Fruit fly (Drosophila melanogaster) whole organism, embryonic: Measurements from ENCODE around the gene CG7806.

ENCODE experiments used
- Atf6 ChIP-seq: fragments of 200-800 bp; sonication (Bioruptor generic); IDR thresholded peaks from 2 replicates; pipeline ENCODE4 v1.3.6; 2022; ENCODE audit warnings: missing biosample characterization, missing genetic modification characterization
- Awh ChIP-seq: fragments of 200-800 bp; sonication (Bioruptor generic); IDR thresholded peaks from 2 replicates; pipeline ENCODE4, ENCODE4 v1.3.6; 2022; ENCODE audit warnings: missing biosample characterization, missing genetic modification characterization
- Blimp-1 ChIP-seq: fragments of 200-800 bp; sonication (Bioruptor generic); optimal IDR thresholded peaks from 3 replicates; lab custom pipeline; 2018; ENCODE audit warnings: missing biosample characterization, missing genetic modification characterization, mild to moderate bottlenecking, moderate library complexity, missing genetic modification reagents
- CG10462 ChIP-seq: fragments of 200-800 bp; sonication (Bioruptor generic); optimal IDR thresholded peaks from 2 replicates; lab custom pipeline; 2016; ENCODE audit warnings: missing biosample characterization, missing genetic modification characterization
- CG10654 ChIP-seq: fragments of 200-800 bp; sonication (Bioruptor generic); optimal IDR thresholded peaks from 2 replicates; lab custom pipeline; 2016; ENCODE audit warnings: missing biosample characterization, missing genetic modification characterization
- CG10959 ChIP-seq: fragments of 200-800 bp; sonication (Bioruptor generic); IDR thresholded peaks from 2 replicates; pipeline ENCODE4 v1.3.6; 2022; ENCODE audit warnings: missing biosample characterization, missing genetic modification characterization
- CG14710 ChIP-seq: fragments of 200-800 bp; sonication (Bioruptor generic); optimal IDR thresholded peaks from 3 replicates; lab custom pipeline; 2019; ENCODE audit warnings: missing biosample characterization, mild to moderate bottlenecking, missing genetic modification characterization, moderate library complexity
- CG17568 ChIP-seq: fragments of 200-800 bp; sonication (Bioruptor generic); optimal IDR thresholded peaks from 2 replicates; lab custom pipeline; 2018; ENCODE audit warnings: missing biosample characterization, mild to moderate bottlenecking, missing genetic modification characterization, moderate library complexity
- CG17802 ChIP-seq: fragments of 200-800 bp; sonication (Bioruptor generic); optimal IDR thresholded peaks from 2 replicates; lab custom pipeline; 2018; ENCODE audit warnings: missing biosample characterization, mild to moderate bottlenecking, missing genetic modification characterization, moderate library complexity
- CG2116 ChIP-seq: fragments of 200-800 bp; sonication (Bioruptor generic); optimal IDR thresholded peaks from 3 replicates; lab custom pipeline; 2018; ENCODE audit warnings: missing biosample characterization, mild to moderate bottlenecking, missing genetic modification characterization
- CG33213 ChIP-seq: fragments of 200-800 bp; sonication (Bioruptor generic); optimal IDR thresholded peaks from 3 replicates; lab custom pipeline; 2016; ENCODE audit warnings: missing biosample characterization, missing genetic modification characterization
- CG34422 ChIP-seq: fragments of 200-800 bp; sonication (Bioruptor generic); IDR thresholded peaks from 3 replicates; pipeline ENCODE4 v1.3.6; 2022; ENCODE audit warnings: missing biosample characterization, missing genetic modification characterization
- CG4360 ChIP-seq: fragments of 200-800 bp; sonication (Bioruptor generic); IDR thresholded peaks from 2 replicates; pipeline ENCODE4 v1.3.6; 2022; ENCODE audit warnings: missing biosample characterization, missing genetic modification characterization
- CG9437 ChIP-seq: fragments of 200-800 bp; sonication (Bioruptor generic); optimal IDR thresholded peaks from 2 replicates; lab custom pipeline; 2018; ENCODE audit warnings: missing biosample characterization, mild to moderate bottlenecking, missing genetic modification characterization
- Deaf1 ChIP-seq: fragments of 200-800 bp; optimal IDR thresholded peaks from 3 replicates; lab custom pipeline; 2019; ENCODE audit warnings: missing biosample characterization, mild to moderate bottlenecking, missing genetic modification characterization, moderate library complexity
- Dll ChIP-seq: fragments of 200-800 bp; sonication (Bioruptor generic); IDR thresholded peaks from 4 replicates; pipeline ENCODE4 v1.3.6; 2022; ENCODE audit warnings: missing biosample characterization, missing genetic modification characterization; ENCODE audit not compliant: partially characterized antibody
- E2f1 ChIP-seq: fragments of 200-800 bp; sonication (Bioruptor generic); IDR thresholded peaks from 2 replicates; pipeline ENCODE4 v1.3.6; 2022; ENCODE audit warnings: missing biosample characterization, missing genetic modification characterization
- GATAe ChIP-seq: fragments of 200-800 bp; sonication (Bioruptor generic); conservative IDR thresholded peaks from 2 replicates; pipeline ENCODE4 v1.3.6; 2022; ENCODE audit warnings: missing biosample characterization, missing genetic modification characterization
- HHEX ChIP-seq: fragments of 200-800 bp; sonication (Bioruptor generic); optimal IDR thresholded peaks from 3 replicates; lab custom pipeline; 2017; ENCODE audit warnings: missing biosample characterization, mild to moderate bottlenecking, missing genetic modification characterization, missing genetic modification reagents
- HLH4C ChIP-seq: fragments of 200-800 bp; sonication (Bioruptor generic); IDR thresholded peaks from 3 replicates; pipeline ENCODE4 v1.3.6; 2022; ENCODE audit warnings: missing biosample characterization, missing genetic modification characterization; ENCODE audit not compliant: partially characterized antibody
- HmgD ChIP-seq: fragments of 200-800 bp; sonication (Bioruptor generic); optimal IDR thresholded peaks from 3 replicates; lab custom pipeline; 2016; ENCODE audit warnings: missing biosample characterization, missing genetic modification characterization
- Lhr ChIP-seq: fragments of 200-800 bp; sonication (Bioruptor generic); optimal IDR thresholded peaks from 3 replicates; lab custom pipeline; 2017; ENCODE audit warnings: mild to moderate bottlenecking, missing biosample characterization, missing genetic modification reagents, missing genetic modification characterization
- Med ChIP-seq: fragments of 200-800 bp; sonication (Bioruptor generic); peaks from one replicate; lab custom pipeline; 2016; ENCODE audit warnings: missing biosample characterization, missing genetic modification characterization, mild to moderate bottlenecking, inconsistent platforms, moderate library complexity
- Pdp1 ChIP-seq, 2 experiments: fragments of 200-800 bp; sonication (Bioruptor generic); optimal IDR thresholded peaks; 3 replicates each; lab custom pipeline; 2016; ENCODE audit warnings: missing biosample characterization in 2 of 2, missing genetic modification characterization in 2 of 2, mild to moderate bottlenecking in 1 of 2, moderate library complexity in 1 of 2
- Sin3A ChIP-seq: fragments of >200 bp; optimal IDR thresholded peaks from 2 replicates; lab custom pipeline; 2018
- Sry-δ ChIP-seq: fragments of 200-800 bp; sonication (Bioruptor generic); optimal IDR thresholded peaks from 2 replicates; lab custom pipeline; 2016; ENCODE audit warnings: missing biosample characterization, missing genetic modification characterization
- Taf1 ChIP-seq: fragments of 200-800 bp; sonication (Bioruptor generic); IDR thresholded peaks from 2 replicates; pipeline ENCODE4 v1.3.6; 2022; ENCODE audit warnings: missing biosample characterization, missing genetic modification characterization
- Trl ChIP-seq, 3 experiments: fragments of >200 bp in 2 of 3; fragments of 200-800 bp in 1 of 3; sonication (Bioruptor generic) in 1 of 3; optimal IDR thresholded peaks; 2 replicates in 1 of 3; 3 replicates in 2 of 3; lab custom pipeline; 2016 to 2017; ENCODE audit warnings: missing biosample characterization in 1 of 3, missing genetic modification characterization in 1 of 3
- Usf ChIP-seq: fragments of 200-800 bp; sonication (Bioruptor generic); optimal IDR thresholded peaks from 2 replicates; lab custom pipeline; 2017; ENCODE audit warnings: missing genotype, missing biosample characterization, missing genetic modification characterization
- bigmax ChIP-seq: fragments of 200-800 bp; sonication (Bioruptor generic); optimal IDR thresholded peaks from 2 replicates; lab custom pipeline; 2018; ENCODE audit warnings: missing biosample characterization, mild to moderate bottlenecking, missing genetic modification characterization
- chinmo ChIP-seq: fragments of 200-800 bp; sonication (Bioruptor generic); IDR thresholded peaks from 4 replicates; pipeline ENCODE4 v1.3.6; 2022; ENCODE audit warnings: missing biosample characterization, missing genetic modification characterization; ENCODE audit not compliant: partially characterized antibody
- chm ChIP-seq: fragments of 200-800 bp; sonication (Bioruptor generic); IDR thresholded peaks from 2 replicates; pipeline ENCODE4 v1.3.6; 2022; ENCODE audit warnings: missing biosample characterization, missing genetic modification characterization
- ewg ChIP-seq: fragments of 200-800 bp; sonication (Bioruptor generic); optimal IDR thresholded peaks from 3 replicates; lab custom pipeline; 2017; ENCODE audit warnings: mild to moderate bottlenecking, missing biosample characterization, missing genetic modification reagents, missing genetic modification characterization
- insv ChIP-seq, 2 experiments: fragments of 200-800 bp; sonication (Bioruptor generic); optimal IDR thresholded peaks; 3 replicates each; lab custom pipeline; 2016 to 2018; ENCODE audit warnings: missing biosample characterization in 2 of 2, missing genetic modification characterization in 2 of 2
- kni ChIP-seq: fragments of 200-800 bp; sonication (Bioruptor generic); optimal IDR thresholded peaks from 3 replicates; lab custom pipeline; 2017; ENCODE audit warnings: mild to moderate bottlenecking, missing biosample characterization, missing genetic modification reagents, missing genetic modification characterization
- nerfin-1 ChIP-seq: fragments of 200-800 bp; sonication (Bioruptor generic); optimal IDR thresholded peaks from 3 replicates; lab custom pipeline; 2019; ENCODE audit warnings: missing biosample characterization, mild to moderate bottlenecking, missing genetic modification characterization, moderate library complexity
- nom ChIP-seq: fragments of 200-800 bp; sonication (Bioruptor generic); optimal IDR thresholded peaks from 2 replicates; lab custom pipeline; 2017; ENCODE audit warnings: missing biosample characterization, missing genetic modification characterization, mild to moderate bottlenecking, moderate library complexity, missing genetic modification reagents
- scrt ChIP-seq: fragments of 200-800 bp; sonication (Bioruptor generic); optimal IDR thresholded peaks from 2 replicates; lab custom pipeline; 2018; ENCODE audit warnings: missing biosample characterization, mild to moderate bottlenecking, missing genetic modification characterization, moderate library complexity
- seq ChIP-seq: fragments of 200-800 bp; sonication (Bioruptor generic); IDR thresholded peaks from 2 replicates; pipeline ENCODE4 v1.3.6; 2022; ENCODE audit warnings: missing biosample characterization, missing genetic modification characterization
- ssp ChIP-seq: fragments of 200-800 bp; sonication (Bioruptor generic); IDR thresholded peaks from 2 replicates; pipeline ENCODE4 v1.3.6; 2022; ENCODE audit warnings: missing biosample characterization, missing genetic modification characterization
- stwl ChIP-seq: fragments of 200-800 bp; sonication (Bioruptor generic); optimal IDR thresholded peaks from 3 replicates; lab custom pipeline; 2018; ENCODE audit warnings: missing biosample characterization, mild to moderate bottlenecking, missing genetic modification characterization, moderate library complexity
- trem ChIP-seq: fragments of 200-800 bp; optimal IDR thresholded peaks from 3 replicates; lab custom pipeline; 2019; ENCODE audit warnings: missing biosample characterization, mild to moderate bottlenecking, missing genetic modification characterization, moderate library complexity
- unc-4 ChIP-seq: fragments of 200-800 bp; sonication (Bioruptor generic); IDR thresholded peaks from 2 replicates; pipeline ENCODE4 v1.3.6; 2022; ENCODE audit warnings: missing biosample characterization, missing genetic modification characterization; ENCODE audit not compliant: partially characterized antibody
- unpg ChIP-seq: fragments of 200-800 bp; sonication (Bioruptor generic); optimal IDR thresholded peaks from 3 replicates; lab custom pipeline; 2018; ENCODE audit warnings: missing biosample characterization, mild to moderate bottlenecking, missing genetic modification characterization, moderate library complexity
- vfl ChIP-seq: fragments of 200-800 bp; sonication (Bioruptor generic); optimal IDR thresholded peaks from 2 replicates; lab custom pipeline; 2016; ENCODE audit warnings: missing biosample characterization, missing genetic modification characterization
- wek ChIP-seq: fragments of 200-800 bp; sonication (Bioruptor generic); optimal IDR thresholded peaks from 3 replicates; lab custom pipeline; 2018; ENCODE audit warnings: missing biosample characterization, mild to moderate bottlenecking, missing genetic modification characterization, moderate library complexity
- zen ChIP-seq: fragments of 200-800 bp; sonication (Bioruptor generic); optimal IDR thresholded peaks from 3 replicates; lab custom pipeline; 2018; ENCODE audit warnings: missing biosample characterization, mild to moderate bottlenecking, missing genetic modification characterization, moderate library complexity

Gene CG7806

DNA sequence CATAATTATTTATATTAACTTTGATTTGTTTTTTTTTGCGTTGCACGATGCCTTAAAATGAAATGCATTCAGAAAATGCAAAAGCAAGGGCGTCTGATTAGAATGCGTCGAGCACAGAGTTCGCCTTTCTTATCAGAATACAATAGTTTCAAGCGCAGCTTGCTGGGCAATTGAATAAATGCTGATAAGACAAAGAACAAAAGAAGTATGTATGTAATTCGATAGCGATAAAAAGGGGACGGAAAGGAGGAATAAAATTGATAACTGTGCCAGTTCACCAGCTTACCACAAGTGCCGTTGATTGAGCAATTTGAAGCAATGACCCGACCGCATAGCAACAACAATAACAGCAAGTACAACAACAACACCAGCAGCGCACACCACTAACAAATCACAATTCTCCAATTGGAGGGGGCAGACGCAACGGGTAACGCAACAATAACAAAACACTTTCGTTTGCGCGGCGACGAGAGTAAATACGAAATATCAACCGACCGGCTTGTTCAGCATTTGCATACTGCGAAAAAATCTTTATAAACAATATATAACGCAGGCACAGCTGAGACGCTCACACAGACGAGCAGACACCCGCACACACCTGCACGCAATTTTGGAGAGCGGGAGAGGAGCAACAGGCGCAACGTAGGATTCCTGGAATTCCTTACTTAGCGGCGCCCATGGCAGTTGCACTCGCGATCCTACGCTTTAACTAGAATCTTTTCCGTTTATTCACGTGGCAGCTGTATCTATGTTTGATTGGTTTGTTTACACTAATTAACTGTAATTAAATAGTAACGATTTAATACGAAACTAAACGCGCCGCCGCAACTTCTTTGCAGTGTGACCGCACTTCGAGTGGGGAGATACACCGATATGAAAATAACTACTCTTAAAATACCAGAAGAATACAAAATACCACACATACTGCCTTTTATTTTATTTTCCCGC lies 10.7 kb upstream of the CG7806 start, which contains the start of gene Btk (continued):
- TF ChIP-seq CG10462 (GFP tag; lab: Kevin White, UChicago) (no peak), CG10959 (GFP tag; lab: Robert Waterston, UW) (no peak), ssp (GFP tag; lab: Robert Waterston, UW) (no peak), CG2116 (GFP tag; lab: Kevin White, UChicago) (peak; percentile 18), scrt (GFP tag; lab: Kevin White, UChicago) (peak; percentile 83), Dll (GFP tag; lab: Robert Waterston, UW) (peak; percentile 53; the same call in 1 of the 4 replicates), zen (tag; lab: Kevin White, UChicago) (no peak), seq (GFP tag; lab: Robert Waterston, UW) (no peak), Lhr (GFP tag; lab: Kevin White, UChicago) (peak; percentile 30), insv (GFP tag; optimal IDR thresholded peaks at IDR 0.05; lab: Kevin White, UChicago) (peak; percentile 92 to 99), kni (peak; percentile 53), HLH4C (GFP tag; lab: Robert Waterston, UW) (0 out of 3 replicates have a peak, but pooled peaks have one; percentile 36), unpg (GFP tag; lab: Kevin White, UChicago) (peak; percentile 4), Sry-δ (no peak), CG17802 (tag; lab: Kevin White, UChicago) (no peak), CG4360 (peak; percentile 96), trem (tag; lab: Kevin White, UChicago) (peak; percentile 28), Atf6 (no peak), chinmo (GFP tag; lab: Robert Waterston, UW) (peak; percentile 89; the same call in 3 of the 4 replicates), HHEX (GFP tag; lab: Kevin White, UChicago) (peak; percentile 0), vfl (GFP tag; lab: Kevin White, UChicago) (no peak), Deaf1 (no peak), nom (GFP tag; lab: Kevin White, UChicago) (peak; percentile 16), CG9437 (GFP tag; lab: Kevin White, UChicago) (no peak), unc-4 (GFP tag; lab: Robert Waterston, UW) (0 out of 2 replicates have a peak, but pooled peaks have one; percentile 19), Trl (optimal IDR thresholded peaks at IDR 0.05; lab: Kevin White, UChicago) (peak; percentile 34 to 35), Trl (GFP tag; optimal IDR thresholded peaks at IDR 0.05; lab: Kevin White, UChicago) (no peak), CG17568 (peak; percentile 58), wek (GFP tag; lab: Kevin White, UChicago) (no peak), CG34422 (peak; percentile 64; the same call in 1 of the 3 replicates), CG10654 (GFP tag; lab: Kevin White, UChicago) (no peak), Taf1 (no peak), nerfin-1 (tag; lab: Kevin White, UChicago) (peak; percentile 9), bigmax (GFP tag; lab: Kevin White, UChicago) (peak; percentile 17), Usf (GFP tag; lab: Kevin White, UChicago) (no peak), ewg (GFP tag; lab: Kevin White, UChicago) (peak; percentile 96), GATAe (GFP tag; lab: Robert Waterston, UW) (no peak), chm (0 out of 2 replicates have a peak, but pooled peaks have one; percentile 46), Awh (GFP tag; lab: Robert Waterston, UW) (peak; percentile 44; the same call in 1 of the 2 replicates), Med (GFP tag; lab: Kevin White, UChicago) (peak; percentile 50), CG14710 (tag; lab: Kevin White, UChicago) (peak; percentile 24), stwl (tag; lab: Kevin White, UChicago) (peak; percentile 31), Pdp1 (GFP tag; optimal IDR thresholded peaks at IDR 0.05; lab: Kevin White, UChicago) (peak in 1 of 2 experiments; percentile 20), E2f1 (no peak), CG33213 (GFP tag; lab: Kevin White, UChicago) (peak; percentile 8), Sin3A (lab: Kevin White, UChicago) (peak; percentile 10), HmgD (no peak), Blimp-1 (GFP tag; lab: Kevin White, UChicago) (peak; percentile 49)
